Worm (Caenorhabditis elegans): ENCODE measurements around the gene srd-13.
A peak's percentile ranks its signal among the peaks of the same experiment; 100 is the strongest.

srd-13 gene

DNA sequence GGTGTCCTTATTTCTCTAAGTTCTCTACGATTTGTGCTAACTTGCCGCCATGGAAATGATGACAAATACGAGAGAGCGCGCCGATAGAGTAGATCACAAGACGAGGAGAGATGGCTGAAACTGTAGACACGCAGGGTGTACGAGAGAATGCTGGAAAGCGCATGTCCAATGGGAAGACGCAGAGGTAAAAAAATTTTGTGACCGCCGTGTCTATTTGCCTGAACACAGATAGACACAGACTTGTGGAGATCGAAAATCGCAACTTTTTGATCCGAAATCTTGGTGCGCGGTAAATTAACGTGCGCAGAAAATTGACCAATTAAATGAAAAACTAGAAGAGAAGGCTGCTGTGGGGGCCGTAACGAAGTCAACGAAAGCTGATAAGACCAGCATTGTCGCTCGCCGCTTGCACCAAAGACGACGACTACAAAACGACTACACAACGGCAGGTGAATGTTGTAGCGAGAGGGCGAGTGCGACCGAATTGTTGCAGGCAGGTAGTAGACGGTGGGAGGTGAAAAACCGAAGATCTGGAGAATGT, 21.7 kb upstream of the srd-13 start (continued):
- TF ChIP-seq unc-98 (GFP tag; IDR thresholded peaks at IDR 0.05) (peak; percentile 36; the same call in 1 of the 2 replicates), ztf-11 (tag; optimal IDR thresholded peaks at IDR 0.05) (no peak), ceh-88 (GFP tag; IDR thresholded peaks at IDR 0.05) (peak; percentile 56; the same call in 1 of the 2 replicates), ces-1 (GFP tag; optimal IDR thresholded peaks at IDR 0.05) (no peak), nhr-12 (tag; optimal IDR thresholded peaks at IDR 0.05) (no peak), mdl-1 (tag; optimal IDR thresholded peaks at IDR 0.05) (peak in 1 of 2 experiments; percentile 82), ceh-90 (tag; optimal IDR thresholded peaks at IDR 0.05) (no peak), lin-14 (GFP tag; optimal IDR thresholded peaks at IDR 0.05) (peak; percentile 96), mep-1 (tag; optimal IDR thresholded peaks at IDR 0.05) (peak; percentile 50), efl-3 (GFP tag; optimal IDR thresholded peaks at IDR 0.05) (no peak), nhr-11 (tag; optimal IDR thresholded peaks at IDR 0.05) (peak; percentile 67), nhr-47 (tag; optimal IDR thresholded peaks at IDR 0.05) (peak; percentile 87), sup-37 (GFP tag; optimal IDR thresholded peaks at IDR 0.05) (peak; percentile 18), ama-1 (optimal IDR thresholded peaks at IDR 0.05) (no peak), sox-4 (tag; optimal IDR thresholded peaks at IDR 0.05) (no peak), unc-30 (tag; optimal IDR thresholded peaks at IDR 0.05) (no peak), dpl-1 (GFP tag; optimal IDR thresholded peaks at IDR 0.05) (peak; percentile 48 to 68 (median 54)), lin-15B (tag; optimal IDR thresholded peaks at IDR 0.05) (no peak), lin-35 (GFP tag; optimal IDR thresholded peaks at IDR 0.05) (peak; percentile 69 to 79), elt-3 (tag; optimal IDR thresholded peaks at IDR 0.05) (peak in 3 of 6 experiments; percentile 51 to 83 (median 73)), nhr-19 (GFP tag; conservative IDR thresholded peaks at IDR 0.05) (peak; percentile 80), ztf-4 (tag; optimal IDR thresholded peaks at IDR 0.05) (peak; percentile 31), aha-1 (tag; optimal IDR thresholded peaks at IDR 0.05) (peak; percentile 53), C34B4.2 (tag; optimal IDR thresholded peaks at IDR 0.05) (no peak), isw-1 (GFP tag; IDR thresholded peaks at IDR 0.05) (peak; percentile 63), Y116A8C.19 (tag; optimal IDR thresholded peaks at IDR 0.05; ENCODE audit: borderline replicate concordance) (no peak), snpc-4 (tag; optimal IDR thresholded peaks at IDR 0.05) (peak; percentile 54), nhr-28 (tag; optimal IDR thresholded peaks at IDR 0.05) (peak; percentile 6), skn-1 (tag; optimal IDR thresholded peaks at IDR 0.05) (no peak), swsn-7 (tag; optimal IDR thresholded peaks at IDR 0.05) (peak; percentile 81), lir-3 (tag; optimal IDR thresholded peaks at IDR 0.05; ENCODE audit: poor library complexity) (peak; percentile 47), vab-15 (tag; optimal IDR thresholded peaks at IDR 0.05) (no peak)

DNA sequence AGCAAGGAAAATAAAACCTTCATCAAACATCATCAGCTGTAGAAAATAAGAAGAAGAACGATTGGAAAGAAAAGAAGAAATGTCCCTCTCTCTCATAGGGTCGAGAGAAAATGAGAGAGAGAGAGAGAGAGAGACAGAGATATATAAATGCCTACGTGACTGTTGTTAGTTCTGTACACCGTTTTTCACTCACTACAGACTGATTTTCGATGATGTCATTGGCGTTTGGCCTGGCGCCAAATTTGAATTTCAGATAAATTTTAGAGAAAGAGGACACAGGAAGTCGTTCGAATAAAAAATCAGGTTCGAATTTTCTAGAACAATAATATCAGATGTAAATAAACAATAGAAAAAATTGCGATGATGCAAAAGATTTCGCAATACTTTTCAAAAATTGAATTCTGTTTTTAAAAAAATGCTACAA, 20.5 kb upstream of the srd-13 start:
- TF ChIP-seq lir-3 (tag; optimal IDR thresholded peaks at IDR 0.05; ENCODE audit: poor library complexity) (no peak), nhr-28 (tag; optimal IDR thresholded peaks at IDR 0.05) (peak; percentile 31), nhr-77 (tag; optimal IDR thresholded peaks at IDR 0.05) (peak; percentile 51), C16A3.4 (tag; optimal IDR thresholded peaks at IDR 0.05) (peak; percentile 41), lsy-2 (tag; optimal IDR thresholded peaks at IDR 0.05) (peak; percentile 44 to 53), nhr-47 (tag; optimal IDR thresholded peaks at IDR 0.05) (peak; percentile 34), nhr-12 (tag; optimal IDR thresholded peaks at IDR 0.05) (no peak), grh-1 (GFP tag; IDR thresholded peaks at IDR 0.05) (peak; percentile 48; the same call in 1 of the 2 replicates), fos-1 (tag; optimal IDR thresholded peaks at IDR 0.05) (no peak), elt-3 (tag; optimal IDR thresholded peaks at IDR 0.05) (peak in 2 of 6 experiments; percentile 81 to 82), mdl-1 (tag; optimal IDR thresholded peaks at IDR 0.05) (peak in 1 of 2 experiments; percentile 4), nhr-20 (tag; optimal IDR thresholded peaks at IDR 0.05) (peak; percentile 84), lin-15B (tag; optimal IDR thresholded peaks at IDR 0.05) (peak; percentile 72), lin-35 (GFP tag; optimal IDR thresholded peaks at IDR 0.05) (peak; percentile 73 to 84), snu-23 (GFP tag; optimal IDR thresholded peaks at IDR 0.05) (peak; percentile 79), nhr-19 (GFP tag; conservative IDR thresholded peaks at IDR 0.05) (peak; percentile 60), nhr-90 (tag; optimal IDR thresholded peaks at IDR 0.05; ENCODE audit: poor library complexity) (peak; percentile 62), nhr-71 (tag; optimal IDR thresholded peaks at IDR 0.05) (peak; percentile 79), skn-1 (tag; optimal IDR thresholded peaks at IDR 0.05) (no peak), zip-4 (GFP tag; optimal IDR thresholded peaks at IDR 0.05) (peak; percentile 83), ztf-4 (tag; optimal IDR thresholded peaks at IDR 0.05) (peak; percentile 21), nhr-85 (tag) (peak; percentile 95), tbx-2 (tag; optimal IDR thresholded peaks at IDR 0.05) (peak; percentile 45), unc-130 (tag; optimal IDR thresholded peaks at IDR 0.05) (no peak), mep-1 (tag; optimal IDR thresholded peaks at IDR 0.05) (peak; percentile 80), aha-1 (tag; optimal IDR thresholded peaks at IDR 0.05) (peak; percentile 93), blmp-1 (tag; optimal IDR thresholded peaks at IDR 0.05) (peak; percentile 59), swsn-7 (tag; optimal IDR thresholded peaks at IDR 0.05) (peak; percentile 32), ceh-82 (tag; optimal IDR thresholded peaks at IDR 0.05) (peak in 2 of 3 experiments; percentile 37 to 54), lin-14 (GFP tag; optimal IDR thresholded peaks at IDR 0.05) (peak; percentile 84), dpl-1 (GFP tag; optimal IDR thresholded peaks at IDR 0.05) (peak; percentile 60 to 78 (median 75)), jun-1 (tag; optimal IDR thresholded peaks at IDR 0.05) (peak; percentile 55), rnt-1 (tag; optimal IDR thresholded peaks at IDR 0.05) (peak; percentile 31)

Measured in whole organism, L1 larva.